Worm (Caenorhabditis elegans): ENCODE data around the gene T10D4.15.
"Not testable (repeated sequence)": the region's sequence is repeated elsewhere in the genome, so short reads cannot be mapped to it uniquely, and the experiment has no call there.

Gene T10D4.15

ce11 chrII:3145842-3146241, at the start of gene T10D4.15:
Gene T10D4.15 (plus strand): TSS chrII:3146142.
- TF ChIP-seq unc-62 (GFP tag; optimal IDR thresholded peaks at IDR 0.05), result no peak

ce11 chrII:3096857-3097256, 49.1 kb upstream of the T10D4.15 start, which contains the start of gene Y25C1A.14:
Gene Y25C1A.14 (minus strand): TSS chrII:3096957.
- no peak for TF ChIP-seq unc-62 (GFP tag; optimal IDR thresholded peaks at IDR 0.05)

- TF ChIP-seq unc-62 (GFP tag; optimal IDR thresholded peaks at IDR 0.05), result no peak
These were observed 45.4 kb upstream of the T10D4.15 start, which contains the start of gene srg-24 for ce11 chrII:3100546-3100945. Gene srg-24 (minus strand): TSS chrII:3100646.

- TF ChIP-seq unc-62 (GFP tag; optimal IDR thresholded peaks at IDR 0.05), result no peak
These were observed 43.9 kb upstream of the T10D4.15 start, which contains the start of gene clec-121 for ce11 chrII:3102018-3102417. Gene clec-121 (plus strand): TSS chrII:3102318.

ce11 chrII:3105765-3106164, 40.2 kb upstream of the T10D4.15 start, which contains the start of gene clec-122:
Gene clec-122 (plus strand): TSS chrII:3106065.
- no peak for TF ChIP-seq unc-62 (GFP tag; optimal IDR thresholded peaks at IDR 0.05)

ce11 chrII:3108101-3108500, 37.8 kb upstream of the T10D4.15 start:
- TF ChIP-seq unc-62 (GFP tag; optimal IDR thresholded peaks at IDR 0.05), result no peak

ce11 chrII:3109533-3109932, 36.4 kb upstream of the T10D4.15 start:
- no peak for TF ChIP-seq unc-62 (GFP tag; optimal IDR thresholded peaks at IDR 0.05)

ce11 chrII:3110099-3110498, 35.8 kb upstream of the T10D4.15 start:
- TF ChIP-seq unc-62 (GFP tag; optimal IDR thresholded peaks at IDR 0.05), result no peak

ce11 chrII:3111147-3111546, 34.8 kb upstream of the T10D4.15 start, which contains the start of gene Y25C1A.13:
Gene Y25C1A.13 (minus strand): TSS chrII:3111247.
- no peak for TF ChIP-seq unc-62 (GFP tag; optimal IDR thresholded peaks at IDR 0.05)

- TF ChIP-seq unc-62 (GFP tag; optimal IDR thresholded peaks at IDR 0.05), result no peak
These were observed 33.6 kb upstream of the T10D4.15 start, which contains the start of gene Y25C1A.2 for ce11 chrII:3112313-3112712. Gene Y25C1A.2 (plus strand): TSS chrII:3112613.

- no peak for TF ChIP-seq unc-62 (GFP tag; optimal IDR thresholded peaks at IDR 0.05)
These were observed 32.7 kb upstream of the T10D4.15 start for ce11 chrII:3113289-3113688.

ce11 chrII:3113934-3114333, 32.0 kb upstream of the T10D4.15 start, which contains the start of gene clec-123:
Gene clec-123 (plus strand): TSS chrII:3114234.
- no peak for TF ChIP-seq unc-62 (GFP tag; optimal IDR thresholded peaks at IDR 0.05)

- no peak for TF ChIP-seq unc-62 (GFP tag; optimal IDR thresholded peaks at IDR 0.05)
These were observed 28.5 kb upstream of the T10D4.15 start, which contains the start of gene T10D4.7 for ce11 chrII:3117471-3117870. Gene T10D4.7 (plus strand): TSS chrII:3117771.

- TF ChIP-seq unc-62 (GFP tag; optimal IDR thresholded peaks at IDR 0.05), result no peak
These were observed 27.0 kb upstream of the T10D4.15 start, which contains the start of gene T10D4.6 for ce11 chrII:3118907-3119382. Gene T10D4.6 (plus strand): TSS chrII:3119332.

- no peak for TF ChIP-seq unc-62 (GFP tag; optimal IDR thresholded peaks at IDR 0.05)
These were observed 22.7 kb upstream of the T10D4.15 start, which contains the start of gene srh-71 for ce11 chrII:3123206-3123605. Gene srh-71 (plus strand): TSS chrII:3123506.

ce11 chrII:3126341-3126740, 19.6 kb upstream of the T10D4.15 start, which contains the start of gene ins-19:
Gene ins-19 (minus strand): TSS chrII:3126441.
- no peak for TF ChIP-seq unc-62 (GFP tag; optimal IDR thresholded peaks at IDR 0.05)

- not testable (repeated sequence) for TF ChIP-seq unc-62 (GFP tag; optimal IDR thresholded peaks at IDR 0.05)
These were observed 19.2 kb upstream of the T10D4.15 start, which contains the start of gene ins-31 for ce11 chrII:3126741-3127140. Gene ins-31 (plus strand): TSS chrII:3127041.

All from whole organism, dauer.